Fruit fly (Drosophila melanogaster) whole organism, prepupa: ENCODE data around the gene drl.

ENCODE experiments used
- CG10631 ChIP-seq: fragments of 200-800 bp; sonication (Bioruptor generic); optimal IDR thresholded peaks from 2 replicates; lab custom pipeline; 2016; ENCODE audit warnings: missing biosample characterization, missing genetic modification characterization
- CG11294 ChIP-seq: fragments of 200-800 bp; sonication (Bioruptor generic); IDR thresholded peaks from 2 replicates; pipeline ENCODE4 v1.3.6; 2022; ENCODE audit warnings: missing biosample characterization, missing genetic modification characterization
- CG11902 ChIP-seq: fragments of 200-800 bp; sonication (Bioruptor generic); optimal IDR thresholded peaks from 3 replicates; lab custom pipeline; 2016; ENCODE audit warnings: missing biosample characterization, missing genetic modification characterization
- CG15336 ChIP-seq: fragments of 200-800 bp; sonication (Bioruptor generic); IDR thresholded peaks from 2 replicates; pipeline ENCODE4 v1.3.6; 2022; ENCODE audit warnings: missing biosample characterization, missing genetic modification characterization
- CG1621 ChIP-seq: fragments of 200-800 bp; sonication (Bioruptor generic); optimal IDR thresholded peaks from 3 replicates; lab custom pipeline; 2018; ENCODE audit warnings: missing biosample characterization, mild to moderate bottlenecking, missing genetic modification characterization
- CG16779 ChIP-seq: fragments of 200-800 bp; sonication (Bioruptor generic); optimal IDR thresholded peaks from 3 replicates; lab custom pipeline; 2017; ENCODE audit warnings: missing biosample characterization, mild to moderate bottlenecking, missing genetic modification characterization
- CG3032 ChIP-seq: fragments of 200-800 bp; optimal IDR thresholded peaks from 2 replicates; lab custom pipeline; 2019; ENCODE audit warnings: missing biosample characterization, mild to moderate bottlenecking, missing genetic modification characterization, moderate library complexity
- CG31627 ChIP-seq: fragments of 200-800 bp; sonication (Bioruptor generic); optimal IDR thresholded peaks from 3 replicates; lab custom pipeline; 2016; ENCODE audit warnings: missing biosample characterization, missing genetic modification characterization
- CG32006 ChIP-seq: fragments of 200-800 bp; sonication (Bioruptor generic); optimal IDR thresholded peaks from 3 replicates; lab custom pipeline; 2017; ENCODE audit warnings: missing biosample characterization, mild to moderate bottlenecking, missing genetic modification characterization
- CG34406 ChIP-seq: fragments of 200-800 bp; sonication (Bioruptor generic); optimal IDR thresholded peaks from 3 replicates; lab custom pipeline; 2016; ENCODE audit warnings: missing biosample characterization, missing genetic modification characterization
- CG3919 ChIP-seq: fragments of 200-800 bp; sonication (Bioruptor generic); optimal IDR thresholded peaks from 3 replicates; lab custom pipeline; 2016; ENCODE audit warnings: missing biosample characterization, missing genetic modification characterization
- CG4318 ChIP-seq: fragments of 200-800 bp; sonication (Bioruptor generic); optimal IDR thresholded peaks from 3 replicates; lab custom pipeline; 2017; ENCODE audit warnings: missing biosample characterization, mild to moderate bottlenecking, missing genetic modification characterization
- CG6276 ChIP-seq: fragments of 200-800 bp; sonication (Bioruptor generic); optimal IDR thresholded peaks from 2 replicates; lab custom pipeline; 2017; ENCODE audit warnings: missing biosample characterization, mild to moderate bottlenecking, missing genetic modification characterization
- CG7368 ChIP-seq: fragments of 200-800 bp; sonication (Bioruptor generic); optimal IDR thresholded peaks from 3 replicates; lab custom pipeline; 2016; ENCODE audit warnings: missing biosample characterization, missing genetic modification characterization
- CG8119 ChIP-seq: fragments of 200-800 bp; sonication (Bioruptor generic); IDR thresholded peaks from 3 replicates; pipeline ENCODE4 v1.3.6; 2022; ENCODE audit warnings: missing biosample characterization, missing genetic modification characterization
- CG8319 ChIP-seq: fragments of 200-800 bp; sonication (Bioruptor generic); optimal IDR thresholded peaks from 3 replicates; lab custom pipeline; 2016; ENCODE audit warnings: missing biosample characterization, missing genetic modification characterization
- CG8632 ChIP-seq: fragments of 200-800 bp; sonication (Bioruptor generic); optimal IDR thresholded peaks from 3 replicates; lab custom pipeline; 2016; ENCODE audit warnings: missing biosample characterization, missing genetic modification characterization
- CG9139 ChIP-seq: fragments of 200-800 bp; sonication (Bioruptor generic); optimal IDR thresholded peaks from 3 replicates; lab custom pipeline; 2017; ENCODE audit warnings: missing biosample characterization, mild to moderate bottlenecking, missing genetic modification characterization
- Eip78C ChIP-seq: fragments of 200-800 bp; sonication (Bioruptor generic); peaks from one replicate; lab custom pipeline; 2016; ENCODE audit warnings: missing biosample characterization, missing genetic modification characterization
- Eip93F ChIP-seq: fragments of 200-800 bp; sonication (Bioruptor generic); optimal IDR thresholded peaks from 2 replicates; lab custom pipeline; 2016; ENCODE audit warnings: missing biosample characterization, mild to moderate bottlenecking, missing genetic modification characterization
- Ets21C ChIP-seq: fragments of 200-800 bp; sonication (Bioruptor generic); optimal IDR thresholded peaks from 3 replicates; lab custom pipeline; 2016; ENCODE audit warnings: missing biosample characterization, missing genetic modification characterization
- Ets96B ChIP-seq: fragments of 200-800 bp; optimal IDR thresholded peaks from 2 replicates; lab custom pipeline; 2019; ENCODE audit warnings: missing biosample characterization, mild to moderate bottlenecking, missing genetic modification characterization, moderate library complexity
- Gug ChIP-seq: fragments of 200-800 bp; sonication (Bioruptor generic); IDR thresholded peaks from 2 replicates; pipeline ENCODE4 v1.3.6; 2022; ENCODE audit warnings: missing biosample characterization, missing genetic modification characterization
- Hr38 ChIP-seq: sonication (Bioruptor generic); optimal IDR thresholded peaks from 2 replicates; lab custom pipeline; 2016; ENCODE audit warnings: missing biosample characterization, missing genetic modification characterization
- Hr39 ChIP-seq: fragments of 200-800 bp; sonication (Bioruptor generic); optimal IDR thresholded peaks from 2 replicates; lab custom pipeline; 2016; ENCODE audit warnings: missing biosample characterization, missing genetic modification characterization
- Hr4 ChIP-seq: fragments of 200-800 bp; sonication (Bioruptor generic); optimal IDR thresholded peaks from 3 replicates; lab custom pipeline; 2016; ENCODE audit warnings: missing biosample characterization, missing genetic modification characterization
- Lpt ChIP-seq: fragments of 200-800 bp; sonication (Bioruptor generic); optimal IDR thresholded peaks from 3 replicates; lab custom pipeline; 2016; ENCODE audit warnings: missing biosample characterization, missing genetic modification characterization
- Met ChIP-seq: fragments of 200-800 bp; sonication (Bioruptor generic); optimal IDR thresholded peaks from 3 replicates; lab custom pipeline; 2016; ENCODE audit warnings: missing biosample characterization, missing genetic modification characterization
- Smox ChIP-seq: fragments of 200-800 bp; sonication (Bioruptor generic); optimal IDR thresholded peaks from 3 replicates; lab custom pipeline; 2016; ENCODE audit warnings: missing biosample characterization, missing genetic modification characterization
- Sox102F ChIP-seq: fragments of 200-800 bp; sonication (Bioruptor generic); optimal IDR thresholded peaks from 2 replicates; lab custom pipeline; 2016; ENCODE audit warnings: missing biosample characterization, mild to moderate bottlenecking, missing genetic modification characterization
- Sox15 ChIP-seq: fragments of 200-800 bp; sonication (Bioruptor generic); optimal IDR thresholded peaks from 3 replicates; lab custom pipeline; 2016; ENCODE audit warnings: missing biosample characterization, missing genetic modification characterization
- achi ChIP-seq: fragments of 200-800 bp; sonication (Bioruptor generic); optimal IDR thresholded peaks from 3 replicates; lab custom pipeline; 2016; ENCODE audit warnings: missing biosample characterization, missing genetic modification characterization
- acj6 ChIP-seq: fragments of 200-800 bp; sonication (Bioruptor generic); optimal IDR thresholded peaks from 3 replicates; lab custom pipeline; 2016; ENCODE audit warnings: missing biosample characterization, missing genetic modification characterization
- cyc ChIP-seq: fragments of 200-800 bp; sonication (Bioruptor generic); optimal IDR thresholded peaks from 3 replicates; lab custom pipeline; 2016; ENCODE audit warnings: missing biosample characterization, missing genetic modification characterization
- dac ChIP-seq: fragments of 200-800 bp; sonication (Bioruptor generic); optimal IDR thresholded peaks from 2 replicates; lab custom pipeline; 2017; ENCODE audit warnings: missing biosample characterization, mild to moderate bottlenecking, missing genetic modification characterization
- dsx ChIP-seq: fragments of 200-800 bp; optimal IDR thresholded peaks from 3 replicates; lab custom pipeline; 2019; ENCODE audit warnings: missing biosample characterization, mild to moderate bottlenecking, missing genetic modification characterization, moderate library complexity; ENCODE audit not compliant: poor library complexity, severe bottlenecking
- fd59A ChIP-seq: fragments of 200-800 bp; sonication (Bioruptor generic); optimal IDR thresholded peaks from 2 replicates; lab custom pipeline; 2017; ENCODE audit warnings: missing biosample characterization, mild to moderate bottlenecking, missing genetic modification characterization, missing genetic modification reagents
- fkh ChIP-seq: fragments of 200-800 bp; sonication (Bioruptor generic); optimal IDR thresholded peaks from 3 replicates; lab custom pipeline; 2017; ENCODE audit warnings: missing biosample characterization, mild to moderate bottlenecking, missing genetic modification characterization, moderate library complexity
- lz ChIP-seq: fragments of 200-800 bp; sonication (Bioruptor generic); optimal IDR thresholded peaks from 3 replicates; lab custom pipeline; 2016; ENCODE audit warnings: missing biosample characterization, missing genetic modification characterization
- net ChIP-seq: fragments of 200-800 bp; sonication (Bioruptor generic); optimal IDR thresholded peaks from 3 replicates; lab custom pipeline; 2016; ENCODE audit warnings: missing biosample characterization, missing genetic modification characterization
- pdm3 ChIP-seq: fragments of 200-800 bp; sonication (Bioruptor generic); optimal IDR thresholded peaks from 3 replicates; lab custom pipeline; 2016; ENCODE audit warnings: missing biosample characterization, missing genetic modification characterization
- salr ChIP-seq, 2 experiments: fragments of 200-800 bp; sonication (Bioruptor generic); optimal IDR thresholded peaks; 3 replicates each; lab custom pipeline; 2016 to 2018; ENCODE audit warnings: missing biosample characterization in 2 of 2, missing genetic modification characterization in 2 of 2, mild to moderate bottlenecking in 1 of 2
- spab ChIP-seq: fragments of 200-800 bp; sonication (Bioruptor generic); optimal IDR thresholded peaks from 2 replicates; lab custom pipeline; 2017; ENCODE audit warnings: missing biosample characterization, mild to moderate bottlenecking, missing genetic modification characterization, missing genetic modification reagents
- ss ChIP-seq, 2 experiments: fragments of 200-800 bp; sonication (Bioruptor generic); optimal IDR thresholded peaks; 2 replicates in 1 of 2; 3 replicates in 1 of 2; lab custom pipeline; 2017 to 2018; ENCODE audit warnings: mild to moderate bottlenecking in 2 of 2, missing biosample characterization in 2 of 2, missing genetic modification characterization in 2 of 2, moderate library complexity in 1 of 2
- svp ChIP-seq: fragments of 200-800 bp; sonication (Bioruptor generic); peaks from one replicate; lab custom pipeline; 2016; ENCODE audit warnings: missing biosample characterization, missing genetic modification characterization
- topi ChIP-seq: fragments of 200-800 bp; sonication (Bioruptor generic); optimal IDR thresholded peaks from 3 replicates; lab custom pipeline; 2016; ENCODE audit warnings: missing biosample characterization, missing genetic modification characterization

Gene drl

DNA sequence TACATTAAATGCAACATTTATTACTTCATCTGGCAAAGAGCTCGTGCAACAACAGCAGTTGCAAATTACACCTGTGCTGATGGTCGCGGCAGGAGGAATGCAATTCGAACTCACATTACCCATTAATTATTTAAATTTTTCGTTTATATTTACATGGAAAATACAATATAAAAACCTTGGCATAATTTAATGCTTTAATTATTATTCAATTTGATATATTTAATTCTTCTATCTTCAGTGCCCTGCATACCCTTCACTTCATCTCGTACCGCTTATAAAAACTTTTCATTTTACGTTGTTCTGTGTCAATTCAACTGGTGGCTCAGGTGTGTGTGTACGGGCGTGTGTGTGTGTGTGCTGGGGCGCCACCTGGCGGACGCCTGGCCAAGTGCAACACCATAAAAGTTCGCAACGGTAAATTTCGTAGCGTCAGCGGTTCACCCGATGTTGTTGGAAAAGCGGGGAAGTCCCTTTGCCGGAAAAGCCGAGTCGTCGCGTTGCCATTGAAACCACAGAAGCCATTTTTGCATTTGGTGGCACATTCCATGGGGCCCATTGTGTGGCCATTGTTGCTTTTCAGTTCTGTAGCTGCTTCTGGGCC is 55.6 kb downstream of the drl start (continued):
- TF ChIP-seq CG6276 (GFP tag; lab: Kevin White, UChicago), result no peak
- TF ChIP-seq Ets21C (GFP tag; lab: Kevin White, UChicago), result no peak
- TF ChIP-seq CG10631 (GFP tag; lab: Kevin White, UChicago), result peak; percentile 41
- peak; percentile 39 for TF ChIP-seq CG32006 (GFP tag; lab: Kevin White, UChicago)
- no peak for TF ChIP-seq CG1621 (tag; lab: Kevin White, UChicago)
- TF ChIP-seq ss (GFP tag; optimal IDR thresholded peaks at IDR 0.05; lab: Kevin White, UChicago), result no peak
- no peak for TF ChIP-seq Sox15 (GFP tag; lab: Kevin White, UChicago)
- no peak for TF ChIP-seq Eip93F (GFP tag; lab: Kevin White, UChicago)
- TF ChIP-seq, all 60 proteins: peak for 29

DNA sequence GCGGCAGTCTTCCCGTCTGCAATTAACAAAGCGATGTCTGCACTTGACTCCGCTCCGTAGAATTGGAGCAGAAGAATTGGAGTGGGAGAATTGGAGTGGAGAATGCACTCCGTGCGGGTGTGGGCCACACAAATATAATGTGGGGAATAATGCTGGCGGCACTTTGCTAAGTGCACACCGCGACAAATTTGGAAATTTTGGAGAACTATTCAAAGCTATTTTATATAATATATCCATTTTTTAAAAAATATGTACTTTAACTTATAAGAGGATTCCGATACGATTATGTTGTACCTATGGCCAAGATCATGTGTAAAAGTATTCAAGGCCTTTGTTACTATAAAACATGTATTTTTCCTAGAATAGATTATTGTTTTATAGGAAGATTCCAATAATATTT is 57.1 kb downstream of the drl start:
- TF ChIP-seq net (GFP tag; lab: Kevin White, UChicago), result no peak
- no peak for TF ChIP-seq salr (GFP tag; optimal IDR thresholded peaks at IDR 0.05; lab: Kevin White, UChicago)
- peak; percentile 63 for TF ChIP-seq Eip78C (GFP tag; lab: Kevin White, UChicago)

DNA sequence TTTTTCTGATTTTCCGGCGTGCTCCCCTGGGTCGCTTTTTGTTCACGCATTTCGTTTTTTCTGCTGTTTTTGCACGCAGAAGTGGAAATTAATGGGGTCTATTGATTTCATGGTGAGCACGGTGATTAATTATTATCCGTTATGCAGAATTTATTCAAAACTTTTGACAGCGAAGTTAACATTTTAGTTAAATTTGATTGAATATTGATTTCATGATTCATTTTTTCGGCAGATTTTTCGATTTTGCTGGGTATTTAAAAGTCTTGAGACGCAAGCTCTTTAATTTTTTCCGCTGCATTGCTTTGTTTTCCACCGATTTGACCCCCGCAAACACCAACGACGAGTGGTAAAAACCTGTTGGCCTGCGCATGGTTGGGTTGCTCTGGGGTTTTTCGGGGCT is 62.3 kb downstream of the drl start:
- TF ChIP-seq lz (GFP tag; lab: Kevin White, UChicago) (peak; percentile 31), Ets96B (peak; percentile 37), svp (peak; percentile 70), topi (GFP tag; lab: Kevin White, UChicago) (peak; percentile 36), fd59A (GFP tag; lab: Kevin White, UChicago) (peak; percentile 6), CG3032 (tag; lab: Kevin White, UChicago) (peak; percentile 11), Smox (GFP tag; lab: Kevin White, UChicago) (peak; percentile 33), dac (GFP tag; lab: Kevin White, UChicago) (peak; percentile 23), ss (GFP tag; optimal IDR thresholded peaks at IDR 0.05; lab: Kevin White, UChicago) (no peak), cyc (GFP tag; lab: Kevin White, UChicago) (peak; percentile 4), Hr38 (GFP tag; lab: Kevin White, UChicago) (no peak), salr (GFP tag; optimal IDR thresholded peaks at IDR 0.05; lab: Kevin White, UChicago) (peak in 1 of 2 experiments; percentile 46), Lpt (peak; percentile 61), CG8119 (GFP tag; lab: Robert Waterston, UW) (peak; percentile 84), Sox102F (GFP tag; lab: Kevin White, UChicago) (peak; percentile 15), Ets21C (GFP tag; lab: Kevin White, UChicago) (no peak), CG34406 (GFP tag; lab: Kevin White, UChicago) (peak; percentile 24), Hr39 (GFP tag; lab: Kevin White, UChicago) (peak; percentile 32), CG11294 (GFP tag; lab: Robert Waterston, UW) (peak; percentile 51), Hr4 (GFP tag; lab: Kevin White, UChicago) (peak; percentile 80), fkh (no peak), CG7368 (GFP tag; lab: Kevin White, UChicago) (peak; percentile 42), CG11902 (GFP tag; lab: Kevin White, UChicago) (peak; percentile 15), CG15336 (GFP tag; lab: Robert Waterston, UW) (peak; percentile 88), acj6 (GFP tag; lab: Kevin White, UChicago) (peak; percentile 24), Met (GFP tag; lab: Kevin White, UChicago) (peak; percentile 49), CG16779 (tag; lab: Kevin White, UChicago) (no peak), CG9139 (no peak), CG32006 (GFP tag; lab: Kevin White, UChicago) (peak; percentile 75), Eip78C (GFP tag; lab: Kevin White, UChicago) (peak; percentile 59), CG3919 (peak; percentile 30), CG4318 (GFP tag; lab: Kevin White, UChicago) (peak; percentile 50), net (GFP tag; lab: Kevin White, UChicago) (peak; percentile 51), CG1621 (tag; lab: Kevin White, UChicago) (no peak), achi (peak; percentile 51), CG8319 (GFP tag; lab: Kevin White, UChicago) (no peak), Gug (peak; percentile 56), spab (GFP tag; lab: Kevin White, UChicago) (no peak), CG6276 (GFP tag; lab: Kevin White, UChicago) (peak; percentile 50), CG31627 (peak; percentile 18), CG8632 (no peak), pdm3 (GFP tag; lab: Kevin White, UChicago) (peak; percentile 65), dsx (GFP tag; lab: Kevin White, UChicago) (no peak)
